Fruit fly (Drosophila melanogaster): ENCODE measurements around the gene cic.

Gene cic

dm6 chr3R:20227548-20227947 is 25.0 kb upstream of the cic start:
- TF ChIP-seq fd85E (GFP tag; optimal IDR thresholded peaks at IDR 0.05) (no peak), Eip75B (GFP tag; optimal IDR thresholded peaks at IDR 0.05) (no peak), CG6854 (GFP tag; optimal IDR thresholded peaks at IDR 0.05) (no peak), CG32006 (GFP tag; optimal IDR thresholded peaks at IDR 0.05) (no peak), Eip78C (GFP tag) (no peak), CG8632 (GFP tag; optimal IDR thresholded peaks at IDR 0.05) (no peak), dac (GFP tag; optimal IDR thresholded peaks at IDR 0.05) (no peak), dsx (GFP tag; optimal IDR thresholded peaks at IDR 0.05; ENCODE audit: poor library complexity, severe bottlenecking) (no peak), CG4318 (GFP tag; optimal IDR thresholded peaks at IDR 0.05) (no peak), Ets96B (tag; optimal IDR thresholded peaks at IDR 0.05) (no peak), OdsH (GFP tag; optimal IDR thresholded peaks at IDR 0.05) (no peak), Ets21C (GFP tag; optimal IDR thresholded peaks at IDR 0.05) (no peak), Sox15 (GFP tag; optimal IDR thresholded peaks at IDR 0.05) (no peak), CG11762 (GFP tag; optimal IDR thresholded peaks at IDR 0.05; ENCODE audit: insufficient read depth) (no peak), salr (GFP tag; optimal IDR thresholded peaks at IDR 0.05) (no peak), Gug (GFP tag; IDR thresholded peaks at IDR 0.05) (no peak), svp (GFP tag) (no peak), cyc (GFP tag; optimal IDR thresholded peaks at IDR 0.05) (no peak)

- TF ChIP-seq CG9139 (GFP tag; optimal IDR thresholded peaks at IDR 0.05) (no peak), achi (GFP tag; optimal IDR thresholded peaks at IDR 0.05) (no peak), OdsH (GFP tag; optimal IDR thresholded peaks at IDR 0.05) (no peak), CG6854 (GFP tag; optimal IDR thresholded peaks at IDR 0.05) (no peak), eg (GFP tag; IDR thresholded peaks at IDR 0.05) (no peak), CG3919 (GFP tag; optimal IDR thresholded peaks at IDR 0.05) (no peak), Blimp-1 (GFP tag; optimal IDR thresholded peaks at IDR 0.05) (no peak), lz (GFP tag; optimal IDR thresholded peaks at IDR 0.05) (no peak), CG1621 (tag; optimal IDR thresholded peaks at IDR 0.05) (no peak), Eip93F (GFP tag; optimal IDR thresholded peaks at IDR 0.05) (no peak)
Measured at dm6 chr3R:20238008-20238407, 14.6 kb upstream of the cic start.

dm6 chr3R:20253002-20253584 is 523 bp downstream of the cic start:
- TF ChIP-seq CG3919 (GFP tag; optimal IDR thresholded peaks at IDR 0.05) (peak; percentile 86), Smox (GFP tag; optimal IDR thresholded peaks at IDR 0.05) (peak; percentile 81), Hr4 (GFP tag; optimal IDR thresholded peaks at IDR 0.05) (peak; percentile 86), Sox15 (GFP tag; optimal IDR thresholded peaks at IDR 0.05) (peak; percentile 82), CG10669 (GFP tag; optimal IDR thresholded peaks at IDR 0.05) (peak; percentile 72), dsx (GFP tag; optimal IDR thresholded peaks at IDR 0.05; ENCODE audit: poor library complexity, severe bottlenecking) (peak; percentile 20), topi (GFP tag; optimal IDR thresholded peaks at IDR 0.05) (peak; percentile 89), net (GFP tag; optimal IDR thresholded peaks at IDR 0.05) (peak; percentile 87), eg (GFP tag; IDR thresholded peaks at IDR 0.05) (peak; percentile 94), Eip78C (GFP tag) (peak; percentile 96), spab (GFP tag; optimal IDR thresholded peaks at IDR 0.05) (peak; percentile 56), CG16779 (tag; optimal IDR thresholded peaks at IDR 0.05) (peak; percentile 68), CG6276 (GFP tag; optimal IDR thresholded peaks at IDR 0.05) (peak; percentile 63), CG15336 (GFP tag; IDR thresholded peaks at IDR 0.05) (peak; percentile 92), esn (GFP tag; optimal IDR thresholded peaks at IDR 0.05) (peak; percentile 88), acj6 (GFP tag; optimal IDR thresholded peaks at IDR 0.05) (peak; percentile 90), lz (GFP tag; optimal IDR thresholded peaks at IDR 0.05) (peak; percentile 88), Hr38 (GFP tag; optimal IDR thresholded peaks at IDR 0.05) (peak; percentile 25), Eip75B (GFP tag; optimal IDR thresholded peaks at IDR 0.05) (peak; percentile 87), OdsH (GFP tag; optimal IDR thresholded peaks at IDR 0.05) (peak; percentile 90), CG11762 (GFP tag; optimal IDR thresholded peaks at IDR 0.05; ENCODE audit: insufficient read depth) (peak; percentile 80), CG10631 (GFP tag; optimal IDR thresholded peaks at IDR 0.05) (peak; percentile 87), CG6808 (GFP tag; optimal IDR thresholded peaks at IDR 0.05) (peak; percentile 48), CG11902 (GFP tag; optimal IDR thresholded peaks at IDR 0.05) (peak; percentile 82), Eip93F (GFP tag; optimal IDR thresholded peaks at IDR 0.05) (peak; percentile 11), achi (GFP tag; optimal IDR thresholded peaks at IDR 0.05) (peak; percentile 86), pdm3 (GFP tag; optimal IDR thresholded peaks at IDR 0.05) (peak; percentile 88), ss (GFP tag; optimal IDR thresholded peaks at IDR 0.05) (peak in 1 of 2 experiments; percentile 75), salr (GFP tag; optimal IDR thresholded peaks at IDR 0.05) (peak; percentile 42 to 53), Ets21C (GFP tag; optimal IDR thresholded peaks at IDR 0.05) (peak; percentile 87), CG6163 (GFP tag; IDR thresholded peaks at IDR 0.05) (peak; percentile 95), Blimp-1 (GFP tag; optimal IDR thresholded peaks at IDR 0.05) (no peak), CG8632 (GFP tag; optimal IDR thresholded peaks at IDR 0.05) (peak; percentile 70), CG32006 (GFP tag; optimal IDR thresholded peaks at IDR 0.05) (peak; percentile 77), fd59A (GFP tag; optimal IDR thresholded peaks at IDR 0.05) (peak; percentile 42)
